Worm (Caenorhabditis elegans): Measurements from ENCODE around the gene exc-9.

DNA sequence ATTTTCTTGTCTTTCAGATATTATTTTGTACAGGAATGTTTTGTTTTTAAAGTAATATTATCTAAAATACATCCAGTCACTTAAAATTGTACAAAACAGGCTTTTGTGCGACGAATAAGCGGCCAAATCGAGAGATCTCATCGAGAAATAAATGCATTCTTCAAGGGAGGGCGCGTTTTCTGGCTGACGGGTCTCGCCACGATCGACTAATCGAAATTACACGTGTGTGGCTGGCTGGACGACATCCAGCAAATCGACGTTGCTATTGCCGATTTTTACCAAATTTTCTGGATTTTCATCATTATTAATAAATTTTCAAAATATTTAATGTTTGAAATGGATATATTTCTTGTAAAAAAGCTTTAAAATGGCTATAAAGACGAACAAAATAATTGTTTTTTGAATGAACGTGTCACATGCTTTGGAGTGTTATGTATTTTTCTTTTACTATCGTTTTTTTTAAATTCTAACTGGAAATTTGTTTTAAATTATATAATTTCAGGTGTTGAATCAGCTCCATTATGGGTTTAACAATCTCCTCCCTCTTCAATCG, 41.3 kb upstream of the exc-9 start, which contains the start of gene arf-5:
- TF ChIP-seq nhr-237 (tag; optimal IDR thresholded peaks at IDR 0.05) (no peak), snpc-1.2 (GFP tag; IDR thresholded peaks at IDR 0.05) (no peak), ZK546.5 (tag; optimal IDR thresholded peaks at IDR 0.05) (no peak), aha-1 (tag) (no peak)
